Fruit fly (Drosophila melanogaster) whole organism, embryonic: ENCODE data around the gene PK2-R2.
A peak's percentile ranks its signal among the peaks of the same experiment; 100 is the strongest.

ENCODE experiments used
- Abd-B ChIP-seq: fragments of 200-800 bp; sonication (Bioruptor generic); optimal IDR thresholded peaks from 2 replicates; lab custom pipeline; 2018; ENCODE audit warnings: missing biosample characterization, mild to moderate bottlenecking, missing genetic modification characterization, moderate library complexity
- BEAF-32 ChIP-seq: fragments of 200-800 bp; sonication (Bioruptor generic); optimal IDR thresholded peaks from 3 replicates; lab custom pipeline; 2017; ENCODE audit warnings: missing biosample characterization, missing genetic modification characterization, mild to moderate bottlenecking, moderate library complexity, missing genetic modification reagents
- CG14710 ChIP-seq: fragments of 200-800 bp; sonication (Bioruptor generic); optimal IDR thresholded peaks from 3 replicates; lab custom pipeline; 2019; ENCODE audit warnings: missing biosample characterization, mild to moderate bottlenecking, missing genetic modification characterization, moderate library complexity
- CG15514 ChIP-seq: fragments of 200-800 bp; sonication (Bioruptor generic); optimal IDR thresholded peaks from 3 replicates; lab custom pipeline; 2017; ENCODE audit warnings: missing biosample characterization, missing genetic modification characterization, mild to moderate bottlenecking, moderate library complexity, missing genetic modification reagents
- CG1603 ChIP-seq: fragments of 200-800 bp; sonication (Bioruptor generic); optimal IDR thresholded peaks from 2 replicates; lab custom pipeline; 2019; ENCODE audit warnings: missing biosample characterization, mild to moderate bottlenecking, missing genetic modification characterization, moderate library complexity
- CG16813 ChIP-seq: fragments of 200-800 bp; sonication (Bioruptor generic); IDR thresholded peaks from 3 replicates; pipeline ENCODE4 v1.3.6; 2022; ENCODE audit warnings: missing biosample characterization, missing genetic modification characterization; ENCODE audit not compliant: partially characterized antibody
- CG17568 ChIP-seq: fragments of 200-800 bp; sonication (Bioruptor generic); optimal IDR thresholded peaks from 2 replicates; lab custom pipeline; 2018; ENCODE audit warnings: missing biosample characterization, mild to moderate bottlenecking, missing genetic modification characterization, moderate library complexity
- CG17829 ChIP-seq: fragments of 200-800 bp; optimal IDR thresholded peaks from 2 replicates; lab custom pipeline; 2019; ENCODE audit warnings: missing biosample characterization, mild to moderate bottlenecking, missing genetic modification characterization, moderate library complexity
- CG1792 ChIP-seq: fragments of 200-800 bp; sonication (Bioruptor generic); optimal IDR thresholded peaks from 2 replicates; lab custom pipeline; 2016; ENCODE audit warnings: missing biosample characterization, missing genetic modification characterization
- CG18011 ChIP-seq: fragments of 200-800 bp; sonication (Bioruptor generic); optimal IDR thresholded peaks from 2 replicates; lab custom pipeline; 2017; ENCODE audit warnings: missing biosample characterization, missing genetic modification characterization, mild to moderate bottlenecking, moderate library complexity, missing genotype
- CG18476 ChIP-seq: fragments of 200-800 bp; sonication (Bioruptor generic); optimal IDR thresholded peaks from 2 replicates; lab custom pipeline; 2016; ENCODE audit warnings: missing biosample characterization, mild to moderate bottlenecking, missing genetic modification characterization
- CG18764 ChIP-seq: fragments of 200-800 bp; sonication (Bioruptor generic); optimal IDR thresholded peaks from 3 replicates; lab custom pipeline; 2016; ENCODE audit warnings: missing biosample characterization, missing genetic modification characterization
- CG2116 ChIP-seq: fragments of 200-800 bp; sonication (Bioruptor generic); optimal IDR thresholded peaks from 3 replicates; lab custom pipeline; 2018; ENCODE audit warnings: missing biosample characterization, mild to moderate bottlenecking, missing genetic modification characterization
- CG2199 ChIP-seq: fragments of 200-800 bp; sonication (Bioruptor generic); IDR thresholded peaks from 3 replicates; pipeline ENCODE4 v1.3.6; 2022; ENCODE audit warnings: missing biosample characterization, missing genetic modification characterization
- CG42726 ChIP-seq: fragments of 200-800 bp; sonication (Bioruptor generic); IDR thresholded peaks from 2 replicates; pipeline ENCODE4 v1.3.6; 2022; ENCODE audit warnings: missing biosample characterization, missing genetic modification characterization; ENCODE audit not compliant: partially characterized antibody
- CG4617 ChIP-seq: fragments of 200-800 bp; sonication (Bioruptor generic); optimal IDR thresholded peaks from 3 replicates; lab custom pipeline; 2016; ENCODE audit warnings: missing biosample characterization, missing genetic modification characterization, borderline replicate concordance
- CG6654 ChIP-seq: fragments of 200-800 bp; sonication (Bioruptor generic); optimal IDR thresholded peaks from 2 replicates; lab custom pipeline; 2017; ENCODE audit warnings: missing biosample characterization, mild to moderate bottlenecking, missing genetic modification characterization
- CG6683 ChIP-seq: fragments of 200-800 bp; sonication (Bioruptor generic); optimal IDR thresholded peaks from 2 replicates; lab custom pipeline; 2017; ENCODE audit warnings: missing biosample characterization, mild to moderate bottlenecking, missing genetic modification characterization, missing genetic modification reagents
- CG7839 ChIP-seq: fragments of 200-800 bp; sonication (Bioruptor generic); optimal IDR thresholded peaks from 3 replicates; lab custom pipeline; 2018; ENCODE audit warnings: missing biosample characterization, mild to moderate bottlenecking, missing genetic modification characterization, moderate library complexity
- CG7928 ChIP-seq: fragments of 200-800 bp; sonication (Bioruptor generic); optimal IDR thresholded peaks from 2 replicates; lab custom pipeline; 2017; ENCODE audit warnings: missing biosample characterization, mild to moderate bottlenecking, missing genetic modification characterization
- CG9215 ChIP-seq: fragments of 200-800 bp; sonication (Bioruptor generic); IDR thresholded peaks from 2 replicates; pipeline ENCODE4 v1.3.6; 2022; ENCODE audit warnings: missing biosample characterization, missing genetic modification characterization
- CG9797 ChIP-seq: fragments of 200-800 bp; sonication (Bioruptor generic); optimal IDR thresholded peaks from 3 replicates; lab custom pipeline; 2018; ENCODE audit warnings: missing biosample characterization, mild to moderate bottlenecking, missing genetic modification characterization
- CHES-1-like ChIP-seq: fragments of 200-800 bp; sonication (Bioruptor generic); optimal IDR thresholded peaks from 2 replicates; lab custom pipeline; 2016; ENCODE audit warnings: missing biosample characterization, missing genetic modification characterization
- Dp ChIP-seq: fragments of 200-800 bp; sonication (Bioruptor generic); optimal IDR thresholded peaks from 2 replicates; lab custom pipeline; 2018; ENCODE audit warnings: missing biosample characterization, mild to moderate bottlenecking, missing genetic modification characterization, moderate library complexity
- E2f1 ChIP-seq: fragments of 200-800 bp; sonication (Bioruptor generic); IDR thresholded peaks from 2 replicates; pipeline ENCODE4 v1.3.6; 2022; ENCODE audit warnings: missing biosample characterization, missing genetic modification characterization
- E2f2 ChIP-seq: fragments of 200-800 bp; sonication (Bioruptor generic); IDR thresholded peaks from 2 replicates; pipeline ENCODE4 v1.3.6; 2022; ENCODE audit warnings: missing biosample characterization, missing genetic modification characterization
- Ets97D ChIP-seq: fragments of 200-800 bp; sonication (Bioruptor generic); optimal IDR thresholded peaks from 3 replicates; lab custom pipeline; 2016; ENCODE audit warnings: missing biosample characterization, missing genetic modification characterization
- H2.0 ChIP-seq: fragments of 200-800 bp; sonication (Bioruptor generic); IDR thresholded peaks from 2 replicates; pipeline ENCODE4 v1.3.6; 2022; ENCODE audit warnings: missing biosample characterization, missing genetic modification characterization
- HmgD ChIP-seq: fragments of 200-800 bp; sonication (Bioruptor generic); optimal IDR thresholded peaks from 3 replicates; lab custom pipeline; 2016; ENCODE audit warnings: missing biosample characterization, missing genetic modification characterization
- Lhr ChIP-seq: fragments of 200-800 bp; sonication (Bioruptor generic); optimal IDR thresholded peaks from 3 replicates; lab custom pipeline; 2017; ENCODE audit warnings: mild to moderate bottlenecking, missing biosample characterization, missing genetic modification reagents, missing genetic modification characterization
- MBD-R2 ChIP-seq: fragments of 200-800 bp; sonication (Bioruptor generic); IDR thresholded peaks from 2 replicates; pipeline ENCODE4 v1.3.6; 2022; ENCODE audit warnings: missing biosample characterization, missing genetic modification characterization
- MESR4 ChIP-seq: fragments of 200-800 bp; sonication (Bioruptor generic); optimal IDR thresholded peaks from 2 replicates; lab custom pipeline; 2018; ENCODE audit warnings: missing biosample characterization, mild to moderate bottlenecking, missing genetic modification characterization, moderate library complexity
- Med ChIP-seq: fragments of 200-800 bp; sonication (Bioruptor generic); peaks from one replicate; lab custom pipeline; 2016; ENCODE audit warnings: missing biosample characterization, missing genetic modification characterization, mild to moderate bottlenecking, inconsistent platforms, moderate library complexity
- Pdp1 ChIP-seq, 2 experiments: fragments of 200-800 bp; sonication (Bioruptor generic); optimal IDR thresholded peaks; 3 replicates each; lab custom pipeline; 2016; ENCODE audit warnings: missing biosample characterization in 2 of 2, missing genetic modification characterization in 2 of 2, mild to moderate bottlenecking in 1 of 2, moderate library complexity in 1 of 2
- Sin3A ChIP-seq: fragments of >200 bp; optimal IDR thresholded peaks from 2 replicates; lab custom pipeline; 2018
- Sry-δ ChIP-seq: fragments of 200-800 bp; sonication (Bioruptor generic); optimal IDR thresholded peaks from 2 replicates; lab custom pipeline; 2016; ENCODE audit warnings: missing biosample characterization, missing genetic modification characterization
- YL-1 ChIP-seq: fragments of 200-800 bp; sonication (Bioruptor generic); optimal IDR thresholded peaks from 3 replicates; lab custom pipeline; 2017; ENCODE audit warnings: missing biosample characterization, mild to moderate bottlenecking, missing genetic modification characterization
- amos ChIP-seq: fragments of 200-800 bp; sonication (Bioruptor generic); IDR thresholded peaks from 2 replicates; pipeline ENCODE4 v1.3.6; 2022; ENCODE audit warnings: missing biosample characterization, missing genetic modification characterization; ENCODE audit not compliant: partially characterized antibody
- gem ChIP-seq: fragments of 200-800 bp; sonication (Bioruptor generic); optimal IDR thresholded peaks from 2 replicates; lab custom pipeline; 2019; ENCODE audit warnings: missing biosample characterization, mild to moderate bottlenecking, missing genetic modification characterization, moderate library complexity
- grn ChIP-seq: fragments of 200-800 bp; sonication (Bioruptor generic); optimal IDR thresholded peaks from 3 replicates; lab custom pipeline; 2017; ENCODE audit warnings: missing biosample characterization, missing genetic modification characterization
- gro ChIP-seq: fragments of 200-800 bp; sonication (Bioruptor generic); optimal IDR thresholded peaks from 2 replicates; lab custom pipeline; 2016; ENCODE audit warnings: missing biosample characterization, missing genetic modification characterization
- nmo ChIP-seq: fragments of 200-800 bp; sonication (Bioruptor generic); optimal IDR thresholded peaks from 2 replicates; lab custom pipeline; 2018; ENCODE audit warnings: missing biosample characterization, mild to moderate bottlenecking, missing genetic modification characterization, moderate library complexity
- oc ChIP-seq: fragments of 200-800 bp; sonication (Bioruptor generic); optimal IDR thresholded peaks from 2 replicates; lab custom pipeline; 2018; ENCODE audit warnings: missing biosample characterization, mild to moderate bottlenecking, missing genetic modification characterization, moderate library complexity
- phol ChIP-seq: fragments of 200-800 bp; sonication (Bioruptor generic); optimal IDR thresholded peaks from 3 replicates; lab custom pipeline; 2018; ENCODE audit warnings: missing biosample characterization, mild to moderate bottlenecking, missing genetic modification characterization, moderate library complexity
- pzg ChIP-seq: fragments of 200-800 bp; sonication (Bioruptor generic); optimal IDR thresholded peaks from 3 replicates; lab custom pipeline; 2018; ENCODE audit warnings: missing biosample characterization, mild to moderate bottlenecking, missing genetic modification characterization, moderate library complexity
- slbo ChIP-seq: fragments of 200-800 bp; sonication (Bioruptor generic); IDR thresholded peaks from 2 replicates; pipeline ENCODE4 v1.3.6; 2022; ENCODE audit warnings: missing biosample characterization, missing genetic modification characterization
- trem ChIP-seq: fragments of 200-800 bp; optimal IDR thresholded peaks from 3 replicates; lab custom pipeline; 2019; ENCODE audit warnings: missing biosample characterization, mild to moderate bottlenecking, missing genetic modification characterization, moderate library complexity
- vnd ChIP-seq: fragments of 200-800 bp; sonication (Bioruptor generic); IDR thresholded peaks from 3 replicates; pipeline ENCODE4 v1.3.6; 2022; ENCODE audit warnings: missing biosample characterization, missing genetic modification characterization; ENCODE audit not compliant: partially characterized antibody
- zen ChIP-seq: fragments of 200-800 bp; sonication (Bioruptor generic); optimal IDR thresholded peaks from 3 replicates; lab custom pipeline; 2018; ENCODE audit warnings: missing biosample characterization, mild to moderate bottlenecking, missing genetic modification characterization, moderate library complexity

PK2-R2 gene

dm6 chr3R:13309133-13309711 lies 24.7 kb downstream of the PK2-R2 start (continued):
- TF ChIP-seq amos (GFP tag; lab: Robert Waterston, UW) (peak; percentile 6; the same call in 1 of the 2 replicates), Ets97D (peak; percentile 68), E2f2 (GFP tag; lab: Robert Waterston, UW) (peak; percentile 96), CG1603 (tag; lab: Kevin White, UChicago) (peak; percentile 80), CG18011 (GFP tag; lab: Kevin White, UChicago) (peak; percentile 11), CG17568 (GFP tag; lab: Kevin White, UChicago) (no peak), H2.0 (no peak), CG15514 (GFP tag; lab: Kevin White, UChicago) (peak; percentile 51), CHES-1-like (no peak), CG18764 (no peak), CG2116 (GFP tag; lab: Kevin White, UChicago) (peak; percentile 42), CG7928 (GFP tag; lab: Kevin White, UChicago) (peak; percentile 2), vnd (GFP tag; lab: Robert Waterston, UW) (0 out of 3 replicates have a peak, but pooled peaks have one; percentile 35), CG2199 (GFP tag; lab: Robert Waterston, UW) (no peak), pzg (peak; percentile 93), Abd-B (GFP tag; lab: Kevin White, UChicago) (no peak), E2f1 (GFP tag; lab: Robert Waterston, UW) (no peak), CG9215 (GFP tag; lab: Robert Waterston, UW) (no peak), slbo (GFP tag; lab: Robert Waterston, UW) (no peak), CG17829 (tag; lab: Kevin White, UChicago) (peak; percentile 0), gro (GFP tag; lab: Kevin White, UChicago) (no peak), HmgD (GFP tag; lab: Kevin White, UChicago) (peak; percentile 55), CG1792 (no peak), Lhr (peak; percentile 70), CG42726 (peak; percentile 13; the same call in 1 of the 2 replicates), zen (tag; lab: Kevin White, UChicago) (peak; percentile 23), Pdp1 (GFP tag; optimal IDR thresholded peaks at IDR 0.05; lab: Kevin White, UChicago) (peak in 1 of 2 experiments; percentile 39), CG6654 (GFP tag; lab: Kevin White, UChicago) (no peak), CG18476 (GFP tag; lab: Kevin White, UChicago) (no peak), Sin3A (lab: Kevin White, UChicago) (peak; percentile 14), CG16813 (GFP tag; lab: Robert Waterston, UW) (peak; percentile 29; the same call in 1 of the 3 replicates), BEAF-32 (peak; percentile 44), phol (tag; lab: Kevin White, UChicago) (peak; percentile 28), CG9797 (GFP tag; lab: Kevin White, UChicago) (peak; percentile 79), grn (GFP tag; lab: Kevin White, UChicago) (peak; percentile 19), YL-1 (peak; percentile 22), CG14710 (tag; lab: Kevin White, UChicago) (peak; percentile 36), gem (no peak), CG6683 (GFP tag; lab: Kevin White, UChicago) (no peak), oc (tag; lab: Kevin White, UChicago) (peak; percentile 3), Sry-δ (peak; percentile 62), CG4617 (GFP tag; lab: Kevin White, UChicago) (peak; percentile 82), Dp (GFP tag; lab: Kevin White, UChicago) (peak; percentile 93), MESR4 (peak; percentile 52), CG7839 (no peak), MBD-R2 (GFP tag; lab: Robert Waterston, UW) (peak; percentile 78), Med (GFP tag; lab: Kevin White, UChicago) (peak; percentile 55), nmo (peak; percentile 48), trem (tag; lab: Kevin White, UChicago) (peak; percentile 45)
